Worm (Caenorhabditis elegans) whole organism, L2 larva: ENCODE results near the gene gst-13.

Experiments used
- F13H6.1 ChIP-seq: sonication (generic microtip); optimal IDR thresholded peaks from 2 replicates; lab custom pipeline; 2016; ENCODE audit warnings: missing genetic modification characterization, missing compliant biosample characterization
- blmp-1 ChIP-seq: sonication (generic microtip); optimal IDR thresholded peaks from 2 replicates; lab custom pipeline; 2017; ENCODE audit warnings: missing genetic modification characterization, mild to moderate bottlenecking, missing compliant biosample characterization, antibody characterized with exemption, moderate library complexity; ENCODE audit not compliant: insufficient read depth
- dmd-4 ChIP-seq: sonication (generic microtip); optimal IDR thresholded peaks from 2 replicates; lab custom pipeline; 2017; ENCODE audit warnings: missing biosample characterization, missing genetic modification characterization
- fos-1 ChIP-seq: fragments of 150-350 bp; optimal IDR thresholded peaks from 2 replicates; lab custom pipeline; 2014; ENCODE audit warnings: missing biosample characterization, missing genetic modification characterization
- nhr-10 ChIP-seq: sonication (generic microtip); optimal IDR thresholded peaks from 2 replicates; lab custom pipeline; 2017; ENCODE audit warnings: missing biosample characterization, missing genetic modification characterization
- nhr-12 ChIP-seq: fragments of 150-350 bp; optimal IDR thresholded peaks from 2 replicates; lab custom pipeline; 2014; ENCODE audit warnings: missing biosample characterization, missing genetic modification characterization
- snpc-4 ChIP-seq: fragments of 150-350 bp; optimal IDR thresholded peaks from 2 replicates; lab custom pipeline; 2014; ENCODE audit warnings: missing biosample characterization, missing genetic modification characterization

- TF ChIP-seq nhr-10 (tag; lab: Kevin White, UChicago), result no peak
- no peak for TF ChIP-seq dmd-4
- TF ChIP-seq snpc-4 (tag; lab: Kevin White, UChicago), result no peak
- peak; percentile 93 for TF ChIP-seq blmp-1 (tag; lab: Kevin White, UChicago)
- no peak for TF ChIP-seq nhr-12 (tag; lab: Kevin White, UChicago)
- no peak for TF ChIP-seq F13H6.1 (tag; lab: Kevin White, UChicago)
- TF ChIP-seq fos-1 (tag; lab: Kevin White, UChicago), result no peak
Observed at ce11 chrII:9232493-9232892, 1.2 kb downstream of the gst-13 start.
